Fruit fly (Drosophila melanogaster) whole organism, pupa: ENCODE data around the gene sol.

ENCODE experiments used
- CG10348 ChIP-seq: fragments of 200-800 bp; sonication (Bioruptor generic); IDR thresholded peaks from 2 replicates; pipeline ENCODE4 v1.3.6; 2022; ENCODE audit warnings: missing biosample characterization, missing genetic modification characterization
- CG15710 ChIP-seq: fragments of 200-800 bp; sonication (Bioruptor generic); optimal IDR thresholded peaks from 2 replicates; lab custom pipeline; 2018; ENCODE audit warnings: missing biosample characterization, mild to moderate bottlenecking, missing genetic modification characterization, moderate library complexity
- CG17806 ChIP-seq: fragments of 200-800 bp; sonication (Bioruptor generic); optimal IDR thresholded peaks from 2 replicates; lab custom pipeline; 2018; ENCODE audit warnings: missing biosample characterization, mild to moderate bottlenecking, missing genetic modification characterization, moderate library complexity
- CG4496 ChIP-seq: fragments of 200-800 bp; sonication (Bioruptor generic); IDR thresholded peaks from 3 replicates; pipeline ENCODE4 v1.3.6; 2022; ENCODE audit warnings: missing biosample characterization, missing genetic modification characterization
- EcR ChIP-seq: fragments of 200-800 bp; sonication (Bioruptor generic); optimal IDR thresholded peaks from 3 replicates; lab custom pipeline; 2019; ENCODE audit warnings: missing biosample characterization, missing genetic modification characterization, mild to moderate bottlenecking, moderate library complexity, missing genetic modification reagents
- Ets98B ChIP-seq: fragments of 200-800 bp; sonication (Bioruptor generic); IDR thresholded peaks from 2 replicates; pipeline ENCODE4 v1.3.6; 2022; ENCODE audit warnings: missing biosample characterization, missing genetic modification characterization
- Pif1A ChIP-seq: fragments of 200-800 bp; sonication (Bioruptor generic); optimal IDR thresholded peaks from 3 replicates; lab custom pipeline; 2016; ENCODE audit warnings: missing biosample characterization, missing genetic modification characterization
- fd96Ca ChIP-seq: fragments of 200-800 bp; sonication (Bioruptor generic); IDR thresholded peaks from 3 replicates; pipeline ENCODE4 v1.3.6; 2022; ENCODE audit warnings: missing biosample characterization, missing genetic modification characterization
- gl ChIP-seq: fragments of 200-800 bp; sonication (Bioruptor generic); optimal IDR thresholded peaks from 2 replicates; lab custom pipeline; 2018; ENCODE audit warnings: missing biosample characterization, mild to moderate bottlenecking, missing genetic modification characterization

dm6 chrX:21338153-21338552 lies 11.9 kb upstream of the sol start:
- TF ChIP-seq Pif1A (GFP tag; lab: Kevin White, UChicago) (no peak), gl (tag; lab: Kevin White, UChicago) (no peak), CG10348 (GFP tag; lab: Robert Waterston, UW) (no peak), CG15710 (tag; lab: Kevin White, UChicago) (no peak), CG17806 (no peak), CG4496 (GFP tag; lab: Robert Waterston, UW) (no peak), fd96Ca (GFP tag; lab: Robert Waterston, UW) (no peak), Ets98B (GFP tag; lab: Robert Waterston, UW) (no peak), EcR (no peak)
